Worm (Caenorhabditis elegans): Measurements from ENCODE around the gene Y67D8C.6.

The Y67D8C.6 gene

DNA sequence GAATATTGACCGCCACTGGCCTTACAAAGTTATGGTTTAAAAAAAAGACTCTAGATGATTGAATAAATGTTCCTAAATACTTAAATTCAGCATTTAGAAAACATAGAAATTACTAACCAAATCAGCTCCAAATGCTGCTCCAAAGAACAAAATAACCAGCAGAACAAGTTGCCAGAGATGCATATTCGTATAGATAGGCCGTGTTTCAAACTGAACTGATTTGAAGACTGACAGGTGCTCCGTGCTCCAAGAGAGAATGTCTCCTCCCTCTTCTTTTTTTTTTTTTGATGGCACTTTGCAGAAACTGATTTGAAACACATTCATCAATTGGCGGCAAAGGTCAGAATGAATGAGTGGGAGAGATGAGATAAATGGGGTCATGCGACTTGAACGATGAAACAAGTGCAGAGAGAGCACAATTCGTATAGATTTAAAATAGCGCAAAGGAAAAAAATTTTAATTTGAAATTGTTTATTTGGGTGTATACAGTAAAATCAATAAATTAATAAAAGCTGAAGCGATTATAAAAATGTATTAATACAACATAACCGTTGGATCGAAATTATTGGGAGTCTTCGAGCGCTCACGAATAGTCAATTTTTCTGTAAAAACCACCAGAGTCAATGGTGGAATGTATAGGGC lies 6.6 kb upstream of the Y67D8C.6 start, which contains the start of gene cpg-9:
Gene cpg-9 (minus strand): TSS at position 592 of the 642 bp plus-strand sequence.
- TF ChIP-seq isw-1 (GFP tag; IDR thresholded peaks at IDR 0.05) (no peak), swsn-7 (tag; optimal IDR thresholded peaks at IDR 0.05) (no peak), lsy-2 (tag; optimal IDR thresholded peaks at IDR 0.05) (peak in 1 of 2 experiments; percentile 15), hpl-2 (GFP tag; optimal IDR thresholded peaks at IDR 0.05) (no peak), ztf-11 (tag; optimal IDR thresholded peaks at IDR 0.05) (no peak), unc-98 (GFP tag; IDR thresholded peaks at IDR 0.05) (no peak), elt-3 (tag; optimal IDR thresholded peaks at IDR 0.05) (no peak), pag-3 (tag; optimal IDR thresholded peaks at IDR 0.05; ENCODE audit: borderline replicate concordance, insufficient read depth) (peak; percentile 40), sox-4 (tag; optimal IDR thresholded peaks at IDR 0.05) (no peak), mdl-1 (tag; optimal IDR thresholded peaks at IDR 0.05) (no peak), unc-130 (tag; optimal IDR thresholded peaks at IDR 0.05) (peak; percentile 26), rnt-1 (tag; optimal IDR thresholded peaks at IDR 0.05) (peak; percentile 67), dsc-1 (tag; optimal IDR thresholded peaks at IDR 0.05) (peak; percentile 57), efl-1 (optimal IDR thresholded peaks at IDR 0.05) (no peak), efl-1 (GFP tag; optimal IDR thresholded peaks at IDR 0.05 in 1 of 2) (peak in 1 of 2 experiments; percentile 37), nhr-47 (tag; optimal IDR thresholded peaks at IDR 0.05) (no peak)

DNA sequence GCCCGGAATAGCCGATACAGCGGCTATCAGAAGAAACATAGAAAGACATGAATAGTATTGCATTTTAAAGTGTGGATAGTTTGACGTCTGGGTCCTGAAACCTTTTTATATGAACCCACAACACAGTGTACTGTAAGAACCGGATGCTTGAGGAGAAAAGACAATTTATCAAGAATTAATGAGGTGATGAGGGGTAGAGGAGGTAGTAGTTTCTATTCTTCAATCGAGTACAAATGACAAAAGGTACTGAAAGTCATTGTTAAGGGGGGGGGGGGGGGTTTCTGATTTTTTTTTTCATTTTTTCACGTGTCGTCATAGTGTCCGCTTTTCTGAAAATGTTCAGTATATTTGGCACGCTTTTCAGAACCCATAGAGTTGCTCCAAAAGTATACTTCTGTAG lies 3.6 kb upstream of the Y67D8C.6 start, which contains the start of gene Y67D8C.7:
Gene Y67D8C.7 (minus strand): TSS at position 101 of the 400 bp plus-strand sequence.
- no peak for TF ChIP-seq unc-30 (tag; optimal IDR thresholded peaks at IDR 0.05)
- TF ChIP-seq nhr-85 (tag): peak; percentile 24
- TF ChIP-seq pag-3 (tag; optimal IDR thresholded peaks at IDR 0.05; ENCODE audit: borderline replicate concordance, insufficient read depth): no peak
- TF ChIP-seq ztf-11 (tag; optimal IDR thresholded peaks at IDR 0.05): no peak
- no peak for TF ChIP-seq mef-2 (tag; optimal IDR thresholded peaks at IDR 0.05)

DNA sequence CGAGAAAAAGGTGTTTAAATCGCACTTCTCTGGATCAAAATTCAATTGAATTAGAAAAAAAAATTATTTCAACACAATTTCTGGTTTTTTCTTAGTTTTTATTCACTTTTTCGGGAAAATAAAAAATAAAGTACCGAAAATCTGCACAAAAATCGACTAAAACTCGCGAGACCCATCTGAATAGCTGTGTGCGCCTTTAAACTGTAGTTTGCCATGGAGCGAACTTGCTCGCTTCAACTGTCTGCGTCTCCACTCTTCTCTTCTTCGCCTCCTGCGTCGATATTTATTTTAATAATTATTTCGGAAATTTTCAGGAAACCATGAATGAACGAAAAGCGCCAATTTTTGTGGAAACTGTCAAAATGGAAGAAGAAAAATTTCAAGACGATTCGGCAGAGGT lies 7.3 kb downstream of the Y67D8C.6 start:
- TF ChIP-seq lsy-2 (tag; optimal IDR thresholded peaks at IDR 0.05) (peak in 1 of 2 experiments; percentile 3), vab-15 (tag; optimal IDR thresholded peaks at IDR 0.05) (no peak)

DNA sequence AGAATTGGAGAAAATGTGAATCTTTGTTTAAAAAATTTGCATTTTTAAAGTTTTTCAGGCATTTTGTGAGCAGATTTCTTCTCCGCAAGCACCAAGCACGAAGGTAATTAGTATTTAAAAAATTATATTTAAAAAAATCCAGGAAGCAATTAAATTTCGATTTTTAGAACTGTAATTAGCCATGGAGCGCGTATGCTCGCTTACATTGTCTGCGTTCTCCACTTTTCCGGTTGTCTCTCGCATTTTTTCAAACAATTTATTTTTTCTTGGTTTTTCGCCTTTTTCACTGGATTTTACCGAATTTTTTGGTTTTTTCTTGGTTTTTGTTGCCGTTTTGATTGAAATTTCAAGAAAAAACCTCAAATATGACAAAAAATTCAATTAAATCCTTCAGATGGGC lies 7.9 kb downstream of the Y67D8C.6 start:
- TF ChIP-seq unc-130 (tag; optimal IDR thresholded peaks at IDR 0.05) (no peak), vab-15 (tag; optimal IDR thresholded peaks at IDR 0.05) (no peak), C16A3.4 (tag; optimal IDR thresholded peaks at IDR 0.05) (peak; percentile 0), pax-3 (tag; optimal IDR thresholded peaks at IDR 0.05) (no peak), dpl-1 (GFP tag; optimal IDR thresholded peaks at IDR 0.05) (peak; percentile 8 to 44 (median 30)), efl-1 (optimal IDR thresholded peaks at IDR 0.05) (peak; percentile 26 to 33), efl-1 (GFP tag; optimal IDR thresholded peaks at IDR 0.05 in 1 of 2) (peak; percentile 39 to 83), lsy-2 (tag; optimal IDR thresholded peaks at IDR 0.05) (peak; percentile 49 to 78), blmp-1 (tag; optimal IDR thresholded peaks at IDR 0.05) (peak; percentile 1), lin-35 (GFP tag; optimal IDR thresholded peaks at IDR 0.05) (peak; percentile 13 to 27), nhr-28 (tag; optimal IDR thresholded peaks at IDR 0.05) (no peak), nhr-47 (tag; optimal IDR thresholded peaks at IDR 0.05) (peak; percentile 4), mep-1 (tag; optimal IDR thresholded peaks at IDR 0.05) (peak; percentile 49), nhr-71 (tag; optimal IDR thresholded peaks at IDR 0.05) (peak; percentile 21), grh-1 (GFP tag; IDR thresholded peaks at IDR 0.05) (no peak), lin-15B (tag; optimal IDR thresholded peaks at IDR 0.05) (peak; percentile 28)

ce11 chrIV:3053428-3053827 lies 9.8 kb downstream of the Y67D8C.6 start, which contains the start of gene ivph-3:
ivph-3 (plus strand) TSS chrIV:3053728.
- TF ChIP-seq pag-3 (tag; optimal IDR thresholded peaks at IDR 0.05; ENCODE audit: borderline replicate concordance, insufficient read depth): no peak
- TF ChIP-seq C16A3.4 (tag; optimal IDR thresholded peaks at IDR 0.05): no peak
- no peak for TF ChIP-seq sup-37 (GFP tag; optimal IDR thresholded peaks at IDR 0.05)
- no peak for TF ChIP-seq tbx-2 (tag; optimal IDR thresholded peaks at IDR 0.05)
- TF ChIP-seq blmp-1 (tag; optimal IDR thresholded peaks at IDR 0.05): no peak
- no peak for TF ChIP-seq C34B4.2 (tag; optimal IDR thresholded peaks at IDR 0.05)
- TF ChIP-seq fkh-4 (tag; optimal IDR thresholded peaks at IDR 0.05; ENCODE audit: borderline replicate concordance): no peak
- no peak for TF ChIP-seq ztf-11 (tag; optimal IDR thresholded peaks at IDR 0.05)
- TF ChIP-seq zag-1 (tag; optimal IDR thresholded peaks at IDR 0.05): no peak
- TF ChIP-seq unc-62 (GFP tag; optimal IDR thresholded peaks at IDR 0.05): no peak
- no peak for TF ChIP-seq egl-13 (tag; optimal IDR thresholded peaks at IDR 0.05)
